Worm (Caenorhabditis elegans): ENCODE results near the gene prp-39.

prp-39 gene

DNA sequence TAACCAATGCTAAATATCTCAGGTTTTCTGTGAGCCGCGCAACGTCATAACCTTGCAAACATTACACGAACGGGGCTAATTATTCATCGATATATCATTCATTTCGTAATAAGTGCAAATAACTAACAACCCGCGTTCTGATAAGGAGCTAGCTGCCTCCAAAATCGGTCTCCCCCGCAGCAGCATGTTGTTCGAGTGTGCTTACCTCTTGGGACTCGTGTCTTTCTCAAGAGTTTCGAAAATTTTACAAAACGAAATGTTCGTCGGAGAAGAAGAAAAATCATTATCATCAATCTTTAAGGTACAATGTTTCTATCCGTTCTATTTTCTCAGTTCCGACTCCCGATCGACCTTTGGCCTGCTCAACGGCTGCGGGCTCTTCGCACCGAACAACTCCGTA lies 4.5 kb downstream of the prp-39 start:
- TF ChIP-seq tbx-9 (tag; optimal IDR thresholded peaks at IDR 0.05; ENCODE audit: borderline replicate concordance) (no peak), pha-4 (tag; optimal IDR thresholded peaks at IDR 0.05) (no peak), ztf-28 (GFP tag; IDR thresholded peaks at IDR 0.05) (no peak), mel-28 (tag; optimal IDR thresholded peaks at IDR 0.05; ENCODE audit: borderline replicate concordance) (no peak), tbp1 (GFP tag; optimal IDR thresholded peaks at IDR 0.05) (no peak), nfya-2 (GFP tag; IDR thresholded peaks at IDR 0.05) (no peak), nhr-27 (tag; optimal IDR thresholded peaks at IDR 0.05) (no peak), mxl-1 (tag; optimal IDR thresholded peaks at IDR 0.05) (no peak), K11D2.4 (GFP tag; IDR thresholded peaks at IDR 0.05) (no peak), snpc-1.3 (tag; optimal IDR thresholded peaks at IDR 0.05; ENCODE audit: insufficient read depth) (no peak), ztf-22 (GFP tag; optimal IDR thresholded peaks at IDR 0.05) (no peak), nfyb-1 (GFP tag; IDR thresholded peaks at IDR 0.05) (no peak), dox-1 (GFP tag; IDR thresholded peaks at IDR 0.05) (no peak), athp-1 (tag; optimal IDR thresholded peaks at IDR 0.05) (no peak), ceh-58 (GFP tag; IDR thresholded peaks at IDR 0.05) (no peak)

DNA sequence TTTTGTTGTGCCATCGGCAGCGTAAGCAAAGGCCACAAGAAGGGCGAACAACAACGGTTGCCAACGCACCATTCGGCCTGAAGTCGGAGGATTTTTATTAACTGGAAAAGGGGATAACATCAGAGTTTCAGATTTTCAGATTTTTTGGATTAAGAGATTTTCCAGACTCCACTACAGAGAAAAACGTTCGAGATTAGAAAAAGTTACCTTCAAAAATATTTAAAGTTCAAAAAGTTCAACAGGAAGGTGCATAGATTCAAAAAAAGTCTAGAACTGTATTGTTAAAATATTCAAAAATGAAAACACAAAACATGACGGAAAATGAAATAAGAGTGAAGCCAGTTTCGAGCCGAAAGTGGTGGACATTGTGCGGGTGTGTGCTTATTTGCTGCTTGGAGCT lies 6.4 kb downstream of the prp-39 start, which contains the start of gene pqn-13:
Gene pqn-13, minus strand, starts transcription at position 101 of the 400 bp plus-strand sequence.
- TF ChIP-seq mcd-1 (GFP tag; IDR thresholded peaks at IDR 0.05) (no peak), nhr-179 (tag; optimal IDR thresholded peaks at IDR 0.05) (no peak), ama-1 (optimal IDR thresholded peaks at IDR 0.05) (no peak), ama-1 (GFP tag; optimal IDR thresholded peaks at IDR 0.05) (no peak), T26A5.8 (tag; optimal IDR thresholded peaks at IDR 0.05) (no peak), snpc-4 (GFP tag; optimal IDR thresholded peaks at IDR 0.05) (no peak), snpc-4 (tag; optimal IDR thresholded peaks at IDR 0.05) (no peak), mel-28 (tag; optimal IDR thresholded peaks at IDR 0.05; ENCODE audit: borderline replicate concordance) (no peak)

DNA sequence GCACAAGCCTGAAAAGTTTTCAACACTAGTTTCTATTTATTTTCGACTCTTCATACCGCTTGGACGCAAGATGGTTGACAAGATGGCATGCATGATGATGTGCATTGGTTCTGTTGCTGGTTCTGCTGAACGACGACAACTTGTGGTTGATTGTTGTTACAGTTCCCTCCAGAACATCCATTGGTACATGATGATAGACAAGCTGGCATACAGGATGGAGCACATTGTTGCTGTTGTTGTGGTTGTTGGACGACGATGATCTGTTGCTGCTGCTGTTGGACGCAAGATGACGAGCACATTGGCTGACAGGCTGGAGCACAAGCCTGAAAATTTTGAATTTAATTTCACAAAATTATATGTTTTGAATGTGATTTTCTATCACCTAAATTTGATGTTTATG lies 10.2 kb downstream of the prp-39 start:
- TF ChIP-seq F49E8.2 (tag; optimal IDR thresholded peaks at IDR 0.05; ENCODE audit: insufficient read depth): no peak
- no peak for TF ChIP-seq ceh-79 (tag; optimal IDR thresholded peaks at IDR 0.05)
- no peak for TF ChIP-seq dpl-1 (GFP tag; optimal IDR thresholded peaks at IDR 0.05)
- TF ChIP-seq F22D6.2 (tag; optimal IDR thresholded peaks at IDR 0.05): no peak
- no peak for TF ChIP-seq F39B2.1 (GFP tag; IDR thresholded peaks at IDR 0.05)
- TF ChIP-seq aptf-2 (GFP tag; conservative IDR thresholded peaks at IDR 0.05): no peak
- TF ChIP-seq tbx-9 (tag; optimal IDR thresholded peaks at IDR 0.05; ENCODE audit: borderline replicate concordance): no peak
- TF ChIP-seq nhr-80 (tag; optimal IDR thresholded peaks at IDR 0.05): no peak
- TF ChIP-seq unc-62 (GFP tag; optimal IDR thresholded peaks at IDR 0.05): no peak
- no peak for TF ChIP-seq B0019.2 (GFP tag; conservative IDR thresholded peaks at IDR 0.05)
- no peak for TF ChIP-seq F55B11.4 (tag; optimal IDR thresholded peaks at IDR 0.05; ENCODE audit: borderline replicate concordance, insufficient read depth)
- no peak for TF ChIP-seq F57C9.4 (tag; optimal IDR thresholded peaks at IDR 0.05)
- no peak for TF ChIP-seq lin-35 (GFP tag; optimal IDR thresholded peaks at IDR 0.05)
- TF ChIP-seq somi-1 (GFP tag; optimal IDR thresholded peaks at IDR 0.05): no peak
- TF ChIP-seq B0261.1 (tag; optimal IDR thresholded peaks at IDR 0.05): no peak

DNA sequence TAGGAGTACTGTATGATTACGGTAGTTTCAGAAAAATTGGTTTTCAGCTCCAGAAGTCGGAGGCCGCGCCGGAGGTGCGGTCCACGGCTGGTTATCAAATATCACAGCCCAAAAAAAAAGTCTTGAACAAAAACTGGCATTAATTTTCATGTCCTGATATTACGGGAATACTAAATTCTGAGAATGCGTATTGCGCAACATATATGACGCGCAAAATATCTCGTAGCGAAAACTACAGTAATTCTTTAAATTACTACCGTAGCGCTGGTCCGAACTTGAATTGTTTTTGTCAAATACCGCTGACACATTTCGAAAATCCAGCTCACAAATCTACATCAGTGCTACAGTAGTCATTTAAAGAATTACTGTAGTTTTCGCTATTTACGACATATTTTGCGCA lies 13.5 kb downstream of the prp-39 start:
- no peak for TF ChIP-seq rec-8 (tag; optimal IDR thresholded peaks at IDR 0.05)
- no peak for TF ChIP-seq nhr-27 (tag; optimal IDR thresholded peaks at IDR 0.05)
- TF ChIP-seq lin-35 (GFP tag; optimal IDR thresholded peaks at IDR 0.05): no peak
- no peak for TF ChIP-seq ceh-58 (GFP tag; IDR thresholded peaks at IDR 0.05)
- no peak for TF ChIP-seq F10E7.11 (tag; optimal IDR thresholded peaks at IDR 0.05)
- no peak for TF ChIP-seq hlh-26 (GFP tag; conservative IDR thresholded peaks at IDR 0.05)
- TF ChIP-seq cebp-1 (GFP tag; IDR thresholded peaks at IDR 0.05): no peak
- TF ChIP-seq cebp-1 (tag; optimal IDR thresholded peaks at IDR 0.05): no peak
